Worm (Caenorhabditis elegans) whole organism, L1 larva: ENCODE measurements around the gene sdz-27.

Source experiments
- C16A3.4 ChIP-seq: fragments of 150-350 bp; optimal IDR thresholded peaks from 2 replicates; lab custom pipeline; 2014; ENCODE audit warnings: missing biosample characterization, missing genetic modification characterization
- alr-1 ChIP-seq: fragments of 200-800 bp; sonication (Bioruptor generic); optimal IDR thresholded peaks from 2 replicates; lab custom pipeline; 2018; ENCODE audit warnings: borderline replicate concordance, mild to moderate bottlenecking, missing genetic modification characterization, missing compliant biosample characterization
- aly-2 ChIP-seq: fragments of 150-350 bp; optimal IDR thresholded peaks from 2 replicates; lab custom pipeline; 2014; ENCODE audit warnings: missing biosample characterization, missing genetic modification characterization
- ama-1 ChIP-seq: fragments of 150-350 bp; optimal IDR thresholded peaks from 2 replicates; lab custom pipeline; 2014
- blmp-1 ChIP-seq: fragments of 150-350 bp; optimal IDR thresholded peaks from 2 replicates; lab custom pipeline; 2014; ENCODE audit warnings: missing biosample characterization, missing genetic modification characterization
- ceh-63 ChIP-seq: fragments of 200-800 bp; sonication (Bioruptor generic); optimal IDR thresholded peaks from 2 replicates; lab custom pipeline; 2018; ENCODE audit warnings: mild to moderate bottlenecking, missing genetic modification characterization, missing compliant biosample characterization
- ceh-82 ChIP-seq, 3 experiments: fragments of 150-350 bp in 1 of 3; sonication (generic microtip) in 2 of 3; optimal IDR thresholded peaks; 2 replicates each; lab custom pipeline; 2014 to 2017; ENCODE audit warnings: missing biosample characterization in 3 of 3, missing genetic modification characterization in 3 of 3
- dpl-1 ChIP-seq, 3 experiments: fragments of 150-350 bp in 2 of 3; sonication (generic microtip) in 1 of 3; optimal IDR thresholded peaks; 2 replicates each; lab custom pipeline; 2014 to 2017; ENCODE audit warnings: missing biosample characterization in 3 of 3, missing genetic modification characterization in 3 of 3, missing genetic modification reagents in 3 of 3
- dsc-1 ChIP-seq: sonication (generic microtip); optimal IDR thresholded peaks from 2 replicates; lab custom pipeline; 2016; ENCODE audit warnings: mild to moderate bottlenecking, missing genetic modification characterization, missing compliant biosample characterization
- efl-1 ChIP-seq, 4 experiments: fragments of 150-350 bp; optimal IDR thresholded peaks in 3 of 4; peaks in 1 of 4; 1 replicate in 1 of 4; 2 replicates in 3 of 4; lab custom pipeline; 2014; ENCODE audit warnings: missing biosample characterization in 2 of 4, missing genetic modification characterization in 2 of 4, missing genetic modification reagents in 2 of 4
- egl-13 ChIP-seq: sonication (generic microtip); optimal IDR thresholded peaks from 2 replicates; lab custom pipeline; 2016; ENCODE audit warnings: missing genotype, missing genetic modification reagents, missing genetic modification characterization, missing compliant biosample characterization
- elt-2 ChIP-seq: sonication (generic microtip); optimal IDR thresholded peaks from 2 replicates; lab custom pipeline; 2016; ENCODE audit warnings: missing genetic modification characterization, mild to moderate bottlenecking, inconsistent platforms, missing compliant biosample characterization, missing genetic modification reagents
- ets-5 ChIP-seq: fragments of 200-800 bp; sonication (Bioruptor generic); IDR thresholded peaks from 2 replicates; pipeline ENCODE4 v1.3.6; 2022; ENCODE audit warnings: missing genetic modification characterization, missing compliant biosample characterization
- fkh-4 ChIP-seq: sonication (generic microtip); optimal IDR thresholded peaks from 2 replicates; lab custom pipeline; 2016; ENCODE audit warnings: missing compliant biosample characterization, missing genetic modification characterization, borderline replicate concordance
- fkh-8 ChIP-seq: sonication (generic microtip); optimal IDR thresholded peaks from 2 replicates; lab custom pipeline; 2016; ENCODE audit warnings: mild to moderate bottlenecking, missing genetic modification characterization, missing compliant biosample characterization
- fos-1 ChIP-seq: fragments of 150-350 bp; optimal IDR thresholded peaks from 2 replicates; lab custom pipeline; 2014; ENCODE audit warnings: missing biosample characterization, missing genetic modification characterization
- hpl-2 ChIP-seq: fragments of 150-350 bp; optimal IDR thresholded peaks from 2 replicates; lab custom pipeline; 2014; ENCODE audit warnings: missing biosample characterization, missing genetic modification reagents, missing genetic modification characterization
- isw-1 ChIP-seq: fragments of 200-800 bp; sonication (Bioruptor generic); IDR thresholded peaks from 2 replicates; pipeline ENCODE4 v1.3.6; 2022; ENCODE audit warnings: missing genetic modification characterization, missing compliant biosample characterization
- jun-1 ChIP-seq: fragments of 150-350 bp; optimal IDR thresholded peaks from 2 replicates; lab custom pipeline; 2014; ENCODE audit warnings: missing biosample characterization, missing genetic modification reagents, missing genetic modification characterization
- lin-14 ChIP-seq: fragments of 200-800 bp; sonication (Bioruptor generic); optimal IDR thresholded peaks from 2 replicates; lab custom pipeline; 2018; ENCODE audit warnings: mild to moderate bottlenecking, missing genetic modification characterization, moderate library complexity, missing compliant biosample characterization
- lin-15B ChIP-seq: fragments of 150-350 bp; sonication (generic microtip); optimal IDR thresholded peaks from 3 replicates; lab custom pipeline; 2014; ENCODE audit warnings: missing biosample characterization, missing genetic modification characterization
- lin-35 ChIP-seq, 2 experiments: fragments of 150-350 bp; optimal IDR thresholded peaks; 2 replicates each; lab custom pipeline; 2014; ENCODE audit warnings: missing biosample characterization in 2 of 2, missing genetic modification characterization in 2 of 2, missing genetic modification reagents in 2 of 2
- lsy-2 ChIP-seq, 2 experiments: fragments of 150-350 bp; optimal IDR thresholded peaks; 2 replicates each; lab custom pipeline; 2014; ENCODE audit warnings: missing biosample characterization in 2 of 2, missing genetic modification characterization in 2 of 2
- mdl-1 ChIP-seq, 2 experiments: fragments of 150-350 bp; optimal IDR thresholded peaks; 2 replicates each; lab custom pipeline; 2014 to 2017; ENCODE audit warnings: missing biosample characterization in 2 of 2, missing genetic modification characterization in 2 of 2, inconsistent platforms in 1 of 2
- mep-1 ChIP-seq: fragments of 150-350 bp; optimal IDR thresholded peaks from 2 replicates; lab custom pipeline; 2014; ENCODE audit warnings: missing biosample characterization, missing genetic modification characterization
- nhr-11 ChIP-seq: fragments of 150-350 bp; optimal IDR thresholded peaks from 2 replicates; lab custom pipeline; 2014; ENCODE audit warnings: missing biosample characterization, missing genetic modification characterization
- nhr-12 ChIP-seq: sonication (generic microtip); optimal IDR thresholded peaks from 2 replicates; lab custom pipeline; 2017; ENCODE audit warnings: missing biosample characterization, missing genetic modification characterization
- nhr-19 ChIP-seq: fragments of 200-800 bp; sonication (Bioruptor generic); conservative IDR thresholded peaks from 2 replicates; pipeline ENCODE4 v1.3.6; 2022; ENCODE audit warnings: missing genetic modification characterization, missing compliant biosample characterization
- nhr-20 ChIP-seq: sonication (generic microtip); optimal IDR thresholded peaks from 2 replicates; lab custom pipeline; 2016; ENCODE audit warnings: mild to moderate bottlenecking, missing genetic modification characterization, missing compliant biosample characterization
- nhr-237 ChIP-seq: fragments of 150-350 bp; optimal IDR thresholded peaks from 2 replicates; lab custom pipeline; 2014; ENCODE audit warnings: missing biosample characterization, missing genetic modification characterization
- nhr-28 ChIP-seq: fragments of 150-350 bp; optimal IDR thresholded peaks from 2 replicates; lab custom pipeline; 2014; ENCODE audit warnings: missing biosample characterization, missing genetic modification characterization
- nhr-47 ChIP-seq: sonication (generic microtip); optimal IDR thresholded peaks from 2 replicates; lab custom pipeline; 2016; ENCODE audit warnings: mild to moderate bottlenecking, missing genetic modification characterization, moderate library complexity, missing compliant biosample characterization
- nhr-76 ChIP-seq: sonication (generic microtip); optimal IDR thresholded peaks from 2 replicates; lab custom pipeline; 2017; ENCODE audit warnings: missing biosample characterization, missing genetic modification characterization
- nhr-85 ChIP-seq: sonication (generic microtip); peaks from one replicate; lab custom pipeline; 2016; ENCODE audit warnings: missing genetic modification characterization, inconsistent platforms, missing compliant biosample characterization
- rnt-1 ChIP-seq: sonication (generic microtip); optimal IDR thresholded peaks from 2 replicates; lab custom pipeline; 2016; ENCODE audit warnings: mild to moderate bottlenecking, missing genetic modification characterization, moderate library complexity, missing compliant biosample characterization
- snpc-4 ChIP-seq: fragments of 150-350 bp; optimal IDR thresholded peaks from 2 replicates; lab custom pipeline; 2014; ENCODE audit warnings: missing biosample characterization, missing genetic modification characterization
- snu-23 ChIP-seq: sonication (generic microtip); optimal IDR thresholded peaks from 2 replicates; lab custom pipeline; 2016; ENCODE audit warnings: missing genetic modification characterization, missing compliant biosample characterization
- sox-4 ChIP-seq: sonication (generic microtip); optimal IDR thresholded peaks from 2 replicates; lab custom pipeline; 2016; ENCODE audit warnings: missing genetic modification characterization, missing compliant biosample characterization
- sptf-1 ChIP-seq: fragments of 150-350 bp; optimal IDR thresholded peaks from 2 replicates; lab custom pipeline; 2014; ENCODE audit warnings: missing biosample characterization, missing genetic modification characterization
- sup-37 ChIP-seq: fragments of 200-800 bp; sonication (Bioruptor generic); optimal IDR thresholded peaks from 2 replicates; lab custom pipeline; 2018; ENCODE audit warnings: mild to moderate bottlenecking, missing genetic modification characterization, missing compliant biosample characterization
- swsn-7 ChIP-seq: sonication (generic microtip); optimal IDR thresholded peaks from 2 replicates; lab custom pipeline; 2016; ENCODE audit warnings: missing genetic modification characterization, missing compliant biosample characterization
- tbx-2 ChIP-seq: sonication (generic microtip); optimal IDR thresholded peaks from 2 replicates; lab custom pipeline; 2016; ENCODE audit warnings: missing genetic modification characterization, missing compliant biosample characterization
- tlp-1 ChIP-seq: fragments of 150-350 bp; optimal IDR thresholded peaks from 2 replicates; lab custom pipeline; 2014; ENCODE audit warnings: missing biosample characterization, missing genetic modification characterization
- unc-130 ChIP-seq: fragments of 150-350 bp; optimal IDR thresholded peaks from 2 replicates; lab custom pipeline; 2017; ENCODE audit warnings: missing biosample characterization, missing genetic modification characterization, inconsistent platforms
- unc-62 ChIP-seq: fragments of 150-350 bp; optimal IDR thresholded peaks from 2 replicates; lab custom pipeline; 2014; ENCODE audit warnings: missing biosample characterization, missing genetic modification reagents, missing genetic modification characterization
- vab-15 ChIP-seq: sonication (generic microtip); optimal IDR thresholded peaks from 2 replicates; lab custom pipeline; 2017; ENCODE audit warnings: missing genotype, mild to moderate bottlenecking, missing genetic modification characterization, missing compliant biosample characterization
- xbp-1 ChIP-seq: sonication (generic microtip); optimal IDR thresholded peaks from 2 replicates; lab custom pipeline; 2016; ENCODE audit warnings: missing genetic modification characterization, missing compliant biosample characterization
- zag-1 ChIP-seq: fragments of 150-350 bp; optimal IDR thresholded peaks from 2 replicates; lab custom pipeline; 2014; ENCODE audit warnings: missing biosample characterization, missing genetic modification characterization
- ztf-4 ChIP-seq: fragments of 150-350 bp; optimal IDR thresholded peaks from 2 replicates; lab custom pipeline; 2014; ENCODE audit warnings: missing biosample characterization, missing genetic modification characterization

The sdz-27 gene

DNA sequence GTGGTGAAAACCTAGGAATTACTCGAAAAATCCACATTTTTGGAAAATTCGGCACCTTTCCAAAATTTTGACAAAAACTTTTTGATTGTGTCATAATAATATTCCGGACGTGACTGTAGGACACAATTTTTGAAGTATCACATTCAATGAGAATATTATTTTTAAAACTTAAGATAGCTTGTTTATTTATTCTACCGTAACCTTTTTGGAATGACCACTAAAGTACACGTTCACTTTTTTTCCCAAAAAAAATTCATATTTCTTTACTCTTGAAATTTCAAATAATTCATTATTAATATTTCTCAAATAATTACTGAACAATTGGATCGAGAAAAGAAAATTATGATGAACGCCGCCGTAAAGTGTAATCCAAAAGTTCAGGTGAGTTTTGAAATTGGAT, 20.4 kb downstream of the sdz-27 start, which contains the start of gene R07H5.9:
R07H5.9 (plus strand) TSS at position 301 of the 400 bp plus-strand sequence.
- TF ChIP-seq jun-1 (no peak), nhr-19 (no peak), hpl-2 (GFP tag; lab: Kevin White, UChicago) (no peak), ceh-63 (GFP tag; lab: Kevin White, UChicago) (no peak), xbp-1 (tag; lab: Kevin White, UChicago) (no peak), ztf-4 (no peak), rnt-1 (tag; lab: Kevin White, UChicago) (no peak), tbx-2 (no peak), nhr-76 (tag; lab: Kevin White, UChicago) (no peak), zag-1 (no peak), lin-35 (GFP tag; optimal IDR thresholded peaks at IDR 0.05; lab: Kevin White, UChicago) (no peak), nhr-85 (tag; lab: Kevin White, UChicago) (no peak), swsn-7 (tag; lab: Kevin White, UChicago) (no peak)

ce11 chrIV:11210781-11211256, 24.0 kb downstream of the sdz-27 start, which contains the start of gene adk-1:
Gene adk-1, minus strand, starts transcription at chrIV:11210831.
- TF ChIP-seq lin-35 (GFP tag; optimal IDR thresholded peaks at IDR 0.05; lab: Kevin White, UChicago) (peak; percentile 12 to 68), xbp-1 (tag; lab: Kevin White, UChicago) (peak; percentile 2), dpl-1 (GFP tag; optimal IDR thresholded peaks at IDR 0.05; lab: Kevin White, UChicago) (peak in 2 of 3 experiments; percentile 57 to 75), efl-1 (optimal IDR thresholded peaks at IDR 0.05; lab: Kevin White, UChicago) (peak in 1 of 2 experiments; percentile 68), efl-1 (GFP tag; optimal IDR thresholded peaks at IDR 0.05 in 1 of 2; lab: Kevin White, UChicago) (peak; percentile 73 to 97), blmp-1 (tag; lab: Kevin White, UChicago) (peak; percentile 6), sup-37 (no peak), lsy-2 (tag; optimal IDR thresholded peaks at IDR 0.05; lab: Kevin White, UChicago) (peak; percentile 11 to 49), aly-2 (tag; lab: Kevin White, UChicago) (no peak)

ce11 chrIV:11211547-11211946, 24.7 kb downstream of the sdz-27 start:
- TF ChIP-seq ceh-63 (GFP tag; lab: Kevin White, UChicago), result no peak
- no peak for TF ChIP-seq nhr-47 (tag; lab: Kevin White, UChicago)
- TF ChIP-seq lin-15B (tag; lab: Kevin White, UChicago), result no peak
- no peak for TF ChIP-seq nhr-28 (tag; lab: Kevin White, UChicago)
- TF ChIP-seq sox-4 (tag; lab: Kevin White, UChicago), result no peak
- TF ChIP-seq unc-130 (tag; lab: Kevin White, UChicago), result peak; percentile 21
- peak; percentile 13 for TF ChIP-seq snu-23 (GFP tag; lab: Kevin White, UChicago)
- no peak for TF ChIP-seq xbp-1 (tag; lab: Kevin White, UChicago)
- TF ChIP-seq C16A3.4, result no peak
- no peak for TF ChIP-seq vab-15 (tag; lab: Kevin White, UChicago)
- TF ChIP-seq sptf-1, result no peak
- no peak for TF ChIP-seq nhr-237 (tag; lab: Kevin White, UChicago)
- no peak for TF ChIP-seq mdl-1 (tag; optimal IDR thresholded peaks at IDR 0.05; lab: Kevin White, UChicago)
- no peak for TF ChIP-seq nhr-11 (tag; lab: Kevin White, UChicago)
- TF ChIP-seq ceh-82 (tag; optimal IDR thresholded peaks at IDR 0.05; lab: Kevin White, UChicago), result peak in 1 of 3 experiments; percentile 0
- TF ChIP-seq isw-1, result no peak
- peak; percentile 23 for TF ChIP-seq nhr-20
- no peak for TF ChIP-seq snpc-4 (tag; lab: Kevin White, UChicago)
- no peak for TF ChIP-seq ets-5 (GFP tag; lab: Robert Waterston, UW)
- TF ChIP-seq mep-1 (tag; lab: Kevin White, UChicago), result peak; percentile 10
- TF ChIP-seq fkh-4 (tag; lab: Kevin White, UChicago), result no peak
- peak; percentile 69 for TF ChIP-seq tlp-1 (tag; lab: Kevin White, UChicago)
- peak; percentile 78 for TF ChIP-seq lin-14 (GFP tag; lab: Kevin White, UChicago)
- no peak for TF ChIP-seq unc-62 (GFP tag; lab: Kevin White, UChicago)
- TF ChIP-seq fkh-8 (tag; lab: Kevin White, UChicago), result no peak
- TF ChIP-seq ama-1 (lab: Kevin White, UChicago), result no peak
- peak; percentile 52 for TF ChIP-seq blmp-1 (tag; lab: Kevin White, UChicago)
- no peak for TF ChIP-seq fos-1 (tag; lab: Kevin White, UChicago)
- TF ChIP-seq nhr-85 (tag; lab: Kevin White, UChicago), result peak; percentile 71
- TF ChIP-seq nhr-12 (tag; lab: Kevin White, UChicago), result no peak
- TF ChIP-seq swsn-7 (tag; lab: Kevin White, UChicago), result no peak
- TF ChIP-seq dsc-1, result no peak
- TF ChIP-seq elt-2 (tag; lab: Kevin White, UChicago), result peak; percentile 44
- TF ChIP-seq ztf-4, result no peak
- TF ChIP-seq egl-13, result no peak
- TF ChIP-seq rnt-1 (tag; lab: Kevin White, UChicago), result peak; percentile 9
- no peak for TF ChIP-seq alr-1 (tag; lab: Kevin White, UChicago)
